Worm (Caenorhabditis elegans): ENCODE measurements around the gene nhr-272.

The nhr-272 gene

DNA sequence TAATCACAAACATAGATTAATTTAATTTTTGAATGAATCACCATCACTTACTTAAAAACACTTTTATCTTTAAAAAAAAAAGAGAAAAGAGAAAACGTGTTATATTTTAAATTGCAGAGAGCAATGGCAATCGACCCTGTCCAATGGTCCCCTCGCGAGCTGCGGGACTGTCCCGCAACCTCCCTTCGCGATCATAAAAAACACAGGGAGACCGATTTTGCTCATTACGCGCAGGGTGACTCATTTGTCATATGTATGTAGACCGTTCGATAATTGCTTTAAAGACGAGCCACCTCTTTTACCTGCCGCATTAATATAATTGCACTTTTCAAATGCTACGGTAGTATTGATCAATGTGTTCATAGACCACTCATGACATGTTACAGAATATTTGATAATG lies 25.5 kb upstream of the nhr-272 start:
- TF ChIP-seq ztf-4 (tag; optimal IDR thresholded peaks at IDR 0.05) = no peak
- TF ChIP-seq peb-1 (tag; optimal IDR thresholded peaks at IDR 0.05) = no peak
- TF ChIP-seq ceh-82 (tag; optimal IDR thresholded peaks at IDR 0.05) = no peak
- no peak for TF ChIP-seq unc-55 (GFP tag; optimal IDR thresholded peaks at IDR 0.05)
- TF ChIP-seq skn-1 (tag; optimal IDR thresholded peaks at IDR 0.05) = no peak
- no peak for TF ChIP-seq lsy-2 (tag; optimal IDR thresholded peaks at IDR 0.05)
- no peak for TF ChIP-seq lin-11 (tag; optimal IDR thresholded peaks at IDR 0.05)

DNA sequence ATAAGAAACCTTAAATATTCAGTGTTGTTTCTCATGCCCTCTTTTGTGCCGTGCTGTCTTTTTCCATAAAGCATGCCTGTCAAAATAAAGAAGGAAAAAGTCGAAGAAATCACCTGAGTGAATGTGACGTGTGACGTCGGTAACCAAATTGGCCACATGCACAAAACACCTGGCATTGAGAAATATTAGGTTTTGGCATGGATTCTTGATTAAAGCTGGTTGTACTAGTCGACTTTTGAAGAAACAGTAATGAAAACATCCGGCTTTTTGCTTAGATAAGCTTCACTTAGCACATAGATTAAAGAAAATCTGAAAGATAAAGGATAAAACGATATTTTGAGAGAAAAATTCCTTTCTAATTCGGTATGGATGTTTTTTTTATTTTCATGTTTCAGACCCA lies 21.5 kb upstream of the nhr-272 start:
- TF ChIP-seq ZK546.5 (tag; optimal IDR thresholded peaks at IDR 0.05) = no peak
- no peak for TF ChIP-seq fos-1 (tag; optimal IDR thresholded peaks at IDR 0.05)
- TF ChIP-seq peb-1 (tag; optimal IDR thresholded peaks at IDR 0.05) = no peak
- TF ChIP-seq lin-11 (tag; optimal IDR thresholded peaks at IDR 0.05) = peak; percentile 18
- TF ChIP-seq zag-1 (tag; optimal IDR thresholded peaks at IDR 0.05) = no peak

DNA sequence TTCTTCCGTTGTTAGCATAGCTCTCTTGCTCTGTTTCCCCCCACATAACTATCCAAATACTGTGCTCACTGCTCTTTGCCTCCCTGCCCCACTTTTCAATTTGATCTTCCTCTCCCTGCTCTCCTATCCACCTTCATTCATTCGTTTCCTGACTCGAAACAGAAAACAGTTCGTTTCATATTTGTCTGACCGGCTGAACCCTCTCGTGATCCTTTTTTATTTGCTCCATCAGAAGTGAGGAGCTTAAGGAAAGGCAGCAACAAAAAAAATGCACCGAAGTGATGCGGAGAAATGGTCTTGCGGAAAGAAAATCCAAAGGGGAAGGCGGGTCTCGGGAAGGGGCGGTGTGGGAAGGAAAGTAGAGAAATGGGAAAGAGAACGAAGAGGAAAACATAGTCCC lies 16.8 kb upstream of the nhr-272 start:
- TF ChIP-seq nhr-11 (tag; optimal IDR thresholded peaks at IDR 0.05) = no peak
- no peak for TF ChIP-seq R02D3.7 (tag; optimal IDR thresholded peaks at IDR 0.05)
- TF ChIP-seq C34F6.9 (tag; optimal IDR thresholded peaks at IDR 0.05) = no peak
- no peak for TF ChIP-seq lsy-2 (tag; optimal IDR thresholded peaks at IDR 0.05)
- TF ChIP-seq egl-27 (tag; optimal IDR thresholded peaks at IDR 0.05) = no peak
- no peak for TF ChIP-seq sem-4 (tag; optimal IDR thresholded peaks at IDR 0.05)
- TF ChIP-seq crh-2 (tag; optimal IDR thresholded peaks at IDR 0.05) = no peak
- no peak for TF ChIP-seq nhr-77 (tag; optimal IDR thresholded peaks at IDR 0.05)
- no peak for TF ChIP-seq gmeb-1 (tag; optimal IDR thresholded peaks at IDR 0.05)
- TF ChIP-seq unc-62 (GFP tag; optimal IDR thresholded peaks at IDR 0.05) = no peak
- no peak for TF ChIP-seq aly-2 (tag; optimal IDR thresholded peaks at IDR 0.05)
- no peak for TF ChIP-seq ceh-82 (tag; optimal IDR thresholded peaks at IDR 0.05)

DNA sequence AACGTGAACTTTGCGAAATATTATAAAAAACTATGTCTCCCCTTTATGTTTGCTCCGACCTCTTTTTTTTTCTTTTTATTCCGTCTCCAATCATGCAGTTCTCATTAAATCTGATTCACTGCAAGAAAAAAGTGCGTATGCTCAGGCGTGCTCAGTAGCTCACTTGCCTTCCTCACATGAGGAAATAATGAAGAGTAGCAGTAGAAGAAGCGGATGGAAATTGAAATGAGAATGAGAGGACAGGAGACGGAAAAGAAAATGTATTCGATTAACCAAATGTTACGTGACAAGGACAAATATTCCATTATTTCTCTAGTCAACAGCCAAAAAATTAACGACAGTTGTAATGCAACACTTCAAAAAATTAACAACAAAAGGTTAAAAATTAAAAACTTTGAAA lies 8.4 kb upstream of the nhr-272 start:
- no peak for TF ChIP-seq unc-55 (GFP tag; optimal IDR thresholded peaks at IDR 0.05)
- no peak for TF ChIP-seq Y55F3AM.14 (GFP tag; optimal IDR thresholded peaks at IDR 0.05)
- no peak for TF ChIP-seq elt-3 (tag; optimal IDR thresholded peaks at IDR 0.05)
- no peak for TF ChIP-seq R02D3.7 (tag; optimal IDR thresholded peaks at IDR 0.05)
- no peak for TF ChIP-seq nhr-6 (tag; optimal IDR thresholded peaks at IDR 0.05)
- TF ChIP-seq crh-2 (tag; optimal IDR thresholded peaks at IDR 0.05) = no peak
- no peak for TF ChIP-seq nhr-21 (tag; optimal IDR thresholded peaks at IDR 0.05)
- TF ChIP-seq mdl-1 (tag; optimal IDR thresholded peaks at IDR 0.05) = no peak
- TF ChIP-seq ztf-11 (tag; optimal IDR thresholded peaks at IDR 0.05) = no peak
- TF ChIP-seq unc-62 (GFP tag; optimal IDR thresholded peaks at IDR 0.05) = no peak
- peak; percentile 36 for TF ChIP-seq nhr-129 (tag; optimal IDR thresholded peaks at IDR 0.05)
- no peak for TF ChIP-seq lin-13 (GFP tag; optimal IDR thresholded peaks at IDR 0.05)
- TF ChIP-seq ceh-16 (tag; optimal IDR thresholded peaks at IDR 0.05) = no peak
- TF ChIP-seq sma-9 (GFP tag; optimal IDR thresholded peaks at IDR 0.05) = no peak
- TF ChIP-seq sma-9 (tag; optimal IDR thresholded peaks at IDR 0.05) = no peak
- no peak for TF ChIP-seq skn-1 (tag; optimal IDR thresholded peaks at IDR 0.05)
- no peak for TF ChIP-seq mab-5 (tag; optimal IDR thresholded peaks at IDR 0.05)
- peak in 1 of 2 experiments; percentile 0 for TF ChIP-seq lsy-2 (tag; optimal IDR thresholded peaks at IDR 0.05)
- TF ChIP-seq C34F6.9 (tag; optimal IDR thresholded peaks at IDR 0.05) = peak; percentile 31

DNA sequence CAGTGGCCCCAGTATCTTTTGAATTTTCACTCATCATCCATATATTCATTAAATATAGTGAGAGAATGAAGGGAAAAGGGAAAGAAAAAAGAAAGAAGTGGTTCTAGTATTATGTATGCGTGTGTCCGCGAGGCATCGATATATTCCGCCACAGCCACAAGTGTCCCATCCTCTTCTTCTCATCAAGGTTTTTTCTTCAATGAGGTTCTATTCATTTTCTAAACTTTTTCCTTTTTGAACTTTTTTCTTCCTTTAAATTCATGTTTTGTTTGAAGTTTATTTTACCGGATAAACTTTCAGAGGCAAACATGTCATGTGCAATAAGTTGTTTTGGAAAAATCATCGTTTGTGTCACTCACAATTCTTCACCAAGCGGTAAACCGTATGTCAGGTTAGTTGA lies 7.7 kb upstream of the nhr-272 start, which contains the start of gene rgs-2:
TSS of gene rgs-2 (plus strand) at position 301 of the 400 bp plus-strand sequence.
- TF ChIP-seq peb-1 (tag; optimal IDR thresholded peaks at IDR 0.05) = no peak
- TF ChIP-seq zag-1 (tag; optimal IDR thresholded peaks at IDR 0.05) = no peak
- no peak for TF ChIP-seq nhr-237 (tag; optimal IDR thresholded peaks at IDR 0.05)
- TF ChIP-seq Y55F3AM.14 (GFP tag; optimal IDR thresholded peaks at IDR 0.05) = no peak
- TF ChIP-seq unc-55 (GFP tag; optimal IDR thresholded peaks at IDR 0.05) = peak; percentile 4
- no peak for TF ChIP-seq ama-1 (optimal IDR thresholded peaks at IDR 0.05)
- no peak for TF ChIP-seq nhr-25 (tag; optimal IDR thresholded peaks at IDR 0.05)
- TF ChIP-seq dmd-4 (tag; optimal IDR thresholded peaks at IDR 0.05) = no peak
- TF ChIP-seq nhr-21 (tag; optimal IDR thresholded peaks at IDR 0.05) = no peak

Data from whole organism, L2 larva.